Fruit fly (Drosophila melanogaster) whole organism, larva: ENCODE measurements around the gene Mical.

Experiments used
- noc ChIP-seq: fragments of 200-800 bp; sonication (Bioruptor generic); optimal IDR thresholded peaks from 3 replicates; lab custom pipeline; 2019; ENCODE audit warnings: missing biosample characterization, mild to moderate bottlenecking, missing genetic modification characterization, moderate library complexity

The Mical gene

DNA sequence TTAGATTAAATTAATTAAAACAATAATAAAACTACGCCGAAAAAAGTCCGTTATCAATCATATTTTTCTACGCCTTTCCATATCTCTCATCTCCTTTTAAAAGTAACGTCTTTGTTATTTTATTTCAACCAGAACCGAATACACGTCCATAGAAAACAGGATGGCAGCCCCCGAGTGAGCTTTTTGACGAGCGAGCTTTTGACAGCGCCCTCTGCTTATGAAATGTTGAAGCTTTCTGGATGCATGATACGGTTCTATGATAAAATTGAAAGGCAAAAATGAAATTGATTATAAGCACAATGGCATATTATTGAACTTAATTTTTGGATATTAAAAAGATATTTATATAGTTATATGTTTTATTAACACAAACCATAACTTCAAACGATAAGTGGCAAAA lies 34.0 kb upstream of the Mical start:
- TF ChIP-seq noc (tag; lab: Kevin White, UChicago), result no peak

DNA sequence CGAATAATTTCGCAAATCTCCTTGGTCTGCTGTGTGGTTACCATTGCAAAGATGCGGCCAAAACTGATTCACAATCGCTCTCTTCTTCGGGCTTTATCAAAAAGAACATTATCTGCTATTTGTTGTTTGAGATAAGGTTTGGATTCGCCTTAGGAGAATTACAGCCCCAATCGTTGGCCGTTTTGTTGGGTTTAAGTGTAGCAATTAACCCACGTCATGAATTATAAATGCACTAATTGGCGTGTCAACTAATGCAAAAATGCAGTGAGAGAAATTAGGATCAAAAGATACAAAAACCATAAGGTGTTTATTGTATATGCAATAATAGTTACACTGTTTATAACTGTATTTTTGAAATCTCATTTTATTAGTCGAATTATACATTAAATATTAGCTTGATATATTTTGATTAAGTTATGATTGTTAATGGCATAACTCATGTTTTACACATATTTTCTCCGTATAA lies 32.7 kb upstream of the Mical start, which contains the start of gene Alp13:
TSS of gene Alp13 (minus strand) at position 51 of the 466 bp plus-strand sequence.
- no peak for TF ChIP-seq noc (tag; lab: Kevin White, UChicago)

DNA sequence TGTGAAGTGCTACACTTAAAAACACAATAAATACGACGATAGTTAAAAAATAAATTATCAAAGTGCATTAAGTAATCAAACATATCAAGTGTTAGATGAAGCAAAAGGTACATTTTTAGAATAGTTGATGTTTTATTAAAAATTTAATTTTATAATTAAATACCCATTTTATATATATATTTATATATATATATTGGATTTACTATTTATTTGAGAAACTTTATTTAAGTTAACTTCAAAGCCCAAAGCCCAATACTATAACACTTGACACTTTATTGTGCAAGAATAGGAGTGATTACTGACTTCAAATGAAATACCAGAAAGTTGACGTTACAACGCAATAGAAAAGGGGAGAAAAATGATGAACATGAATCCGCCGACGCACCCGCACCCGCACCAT lies 28.1 kb upstream of the Mical start, which contains the start of gene nerfin-2:
TSS of gene nerfin-2 (plus strand) at position 301 of the 400 bp plus-strand sequence.
- TF ChIP-seq noc (tag; lab: Kevin White, UChicago), result no peak

DNA sequence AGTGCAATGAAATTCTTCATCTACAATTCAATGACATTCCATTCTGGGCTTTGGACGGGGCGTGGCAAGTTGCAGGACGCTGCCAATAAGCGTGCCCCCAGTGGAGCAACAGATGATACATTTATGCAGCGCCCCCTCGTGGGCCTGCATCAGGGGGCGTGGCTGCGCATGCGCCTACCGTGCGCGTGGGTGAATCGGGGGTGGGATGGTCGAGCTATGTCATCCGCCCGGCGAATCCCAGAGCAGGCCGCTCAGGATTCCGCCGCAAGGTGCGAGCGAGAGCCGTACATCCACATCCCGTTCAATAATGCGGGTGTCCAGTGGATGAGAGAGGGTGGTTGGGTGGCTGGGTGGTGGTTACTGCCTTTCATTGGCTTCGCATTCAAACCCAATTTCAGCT lies 27.5 kb upstream of the Mical start:
- no peak for TF ChIP-seq noc (tag; lab: Kevin White, UChicago)

DNA sequence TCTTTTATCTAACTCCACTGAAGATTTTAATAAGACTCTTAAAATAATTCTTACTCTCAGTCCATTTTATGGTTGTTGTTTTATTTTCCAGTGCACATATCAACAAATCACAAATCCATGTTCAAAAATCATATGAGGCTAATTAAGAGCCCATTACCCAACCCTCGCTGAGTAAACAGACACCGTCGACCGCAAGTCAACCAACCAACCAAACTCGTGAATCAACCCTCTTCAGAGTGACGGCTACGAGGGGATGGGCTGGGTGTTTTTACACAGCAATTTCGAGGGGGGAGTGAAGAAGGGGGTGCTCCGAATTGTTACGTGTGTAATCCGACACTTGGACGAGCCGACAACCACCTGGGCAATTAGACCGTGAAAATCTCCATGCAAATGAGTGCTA lies 26.1 kb upstream of the Mical start:
- no peak for TF ChIP-seq noc (tag; lab: Kevin White, UChicago)

DNA sequence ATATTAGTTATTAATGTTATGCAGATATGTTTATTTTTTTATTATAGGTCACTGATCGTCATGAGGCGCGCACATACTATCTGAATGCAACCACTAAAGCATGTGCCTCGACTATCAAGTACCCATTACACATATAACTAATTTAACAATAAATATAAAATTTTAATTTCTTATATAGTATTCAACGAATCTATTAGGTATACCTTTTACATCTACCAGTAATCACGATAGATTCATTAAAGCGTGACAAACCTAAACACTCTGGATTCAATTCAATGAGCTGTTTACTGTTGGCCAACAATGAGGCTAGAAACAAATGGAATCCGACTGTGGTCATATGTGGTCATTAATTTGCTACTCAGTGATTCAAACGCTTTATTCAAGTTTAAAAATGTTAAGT lies 24.9 kb upstream of the Mical start, which contains the start of gene CG33784:
TSS of gene CG33784 (plus strand) at position 301 of the 400 bp plus-strand sequence.
- TF ChIP-seq noc (tag; lab: Kevin White, UChicago), result no peak

DNA sequence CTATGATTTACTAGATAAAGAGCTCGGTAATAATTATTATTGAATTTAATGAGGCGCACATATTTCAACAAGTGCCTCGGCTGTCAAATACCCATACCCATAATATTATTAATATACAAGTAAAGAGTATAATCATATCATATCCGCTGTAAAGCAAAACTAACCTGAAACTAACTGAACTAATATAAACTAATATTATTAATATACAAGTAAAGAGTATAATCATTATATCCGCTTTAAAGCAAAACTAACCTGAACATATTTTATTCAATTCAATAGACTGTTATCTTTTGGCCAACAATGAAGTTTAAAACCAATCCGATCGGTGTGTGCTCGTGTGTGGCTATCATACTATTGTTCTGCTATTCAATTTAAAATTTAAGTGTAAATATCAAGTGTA lies 23.8 kb upstream of the Mical start, which contains the start of gene CG33783:
TSS of gene CG33783 (plus strand) at position 301 of the 400 bp plus-strand sequence.
- TF ChIP-seq noc (tag; lab: Kevin White, UChicago), result no peak

DNA sequence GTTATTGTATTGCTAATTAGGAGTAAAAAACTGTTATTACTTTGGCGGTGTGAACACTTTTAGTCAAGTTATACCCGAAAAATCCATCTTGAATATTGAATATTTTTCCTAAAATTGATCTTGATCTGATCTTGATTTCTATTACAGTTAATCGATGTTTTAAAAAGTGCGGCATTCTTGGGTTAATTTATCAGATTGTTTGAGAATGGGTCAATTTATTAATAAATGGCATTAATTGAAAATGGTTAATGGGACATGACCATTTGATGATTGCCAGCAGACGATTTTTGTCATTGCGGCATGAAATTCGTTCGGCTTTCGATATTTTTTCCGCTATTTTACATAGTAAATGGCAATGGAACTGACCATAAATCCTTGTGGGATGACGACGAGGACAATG lies 21.0 kb upstream of the Mical start, which contains the start of gene CG33631:
TSS of gene CG33631 (plus strand) at position 301 of the 400 bp plus-strand sequence.
- no peak for TF ChIP-seq noc (tag; lab: Kevin White, UChicago)

DNA sequence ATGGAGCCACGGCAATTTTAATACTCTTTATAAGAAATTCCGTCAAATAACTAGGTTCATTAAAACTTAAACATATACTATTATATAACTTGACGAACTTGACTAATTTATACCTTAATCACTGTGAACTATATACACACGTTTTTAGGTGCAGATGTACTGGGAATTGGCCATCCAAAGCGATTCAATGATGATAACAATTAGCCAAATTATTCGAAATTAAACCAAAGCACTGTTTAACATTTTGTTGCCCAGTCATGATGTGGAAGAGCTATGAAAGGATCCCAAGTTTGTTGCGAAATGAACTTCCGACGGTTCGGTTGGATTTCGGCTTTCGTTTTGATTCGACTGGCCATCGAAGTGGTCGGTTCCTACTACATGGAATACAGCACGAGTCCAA lies 19.6 kb upstream of the Mical start, which contains the start of gene CG33630:
TSS of gene CG33630 (plus strand) at position 301 of the 400 bp plus-strand sequence.
- TF ChIP-seq noc (tag; lab: Kevin White, UChicago), result no peak

DNA sequence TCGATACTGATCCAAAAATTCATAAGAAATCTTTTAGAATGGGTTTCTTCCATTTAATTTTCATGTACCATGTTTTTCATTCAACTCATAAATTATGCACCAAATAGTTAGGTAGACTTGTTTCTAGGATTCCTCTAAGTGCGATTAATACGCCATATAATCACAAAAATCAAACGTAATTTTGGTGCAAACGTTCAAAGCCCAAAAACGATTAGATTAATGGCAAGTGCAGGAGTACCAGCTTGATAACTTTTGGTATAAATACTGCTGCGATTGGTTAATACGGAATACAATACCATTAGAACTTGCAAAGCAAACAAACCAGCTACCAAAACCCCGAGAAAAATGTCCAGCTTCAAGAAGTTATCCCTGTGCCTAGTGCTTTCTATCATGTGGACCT lies 17.3 kb upstream of the Mical start, which contains the start of gene Npc2c:
TSS of gene Npc2c (plus strand) at position 301 of the 400 bp plus-strand sequence.
- TF ChIP-seq noc (tag; lab: Kevin White, UChicago), result no peak

DNA sequence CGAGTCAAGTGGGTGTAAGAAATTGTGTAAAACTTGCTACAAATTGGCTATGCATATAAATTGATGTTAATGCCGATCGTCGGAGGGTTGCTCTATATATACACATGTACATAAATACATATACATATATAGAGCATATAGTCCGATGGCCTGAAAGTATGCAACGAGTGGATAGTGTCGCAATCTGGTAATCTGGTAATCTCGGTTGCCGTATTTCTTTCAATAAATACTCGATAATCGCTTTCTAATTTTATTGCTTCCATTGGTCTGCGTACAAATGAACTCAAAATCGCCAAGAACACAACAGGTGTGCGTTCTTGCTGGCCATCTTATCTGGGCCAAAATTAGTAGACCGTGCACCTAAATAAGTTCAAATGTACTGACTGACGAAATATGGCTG lies 16.7 kb upstream of the Mical start:
- TF ChIP-seq noc (tag; lab: Kevin White, UChicago), result peak; percentile 61

DNA sequence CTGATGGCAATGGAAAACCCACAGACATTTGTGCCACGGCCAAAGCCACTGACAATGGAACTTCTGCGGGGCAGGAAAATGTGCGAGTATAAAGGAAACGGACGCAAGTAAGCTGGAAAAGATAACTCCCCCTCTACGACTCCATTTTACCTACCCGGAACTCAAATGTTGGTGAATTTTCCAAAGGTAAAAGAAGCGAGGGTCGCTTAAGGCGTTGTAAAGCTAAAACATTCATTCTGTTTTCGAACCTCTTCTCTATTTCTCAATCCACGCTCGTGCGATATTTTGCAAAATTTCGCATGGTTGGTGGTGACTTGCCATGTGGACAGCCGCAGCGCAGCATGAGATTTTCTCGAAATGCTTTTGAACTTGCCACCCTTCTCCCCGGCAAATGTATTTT lies 14.0 kb upstream of the Mical start:
- TF ChIP-seq noc (tag; lab: Kevin White, UChicago), result no peak

DNA sequence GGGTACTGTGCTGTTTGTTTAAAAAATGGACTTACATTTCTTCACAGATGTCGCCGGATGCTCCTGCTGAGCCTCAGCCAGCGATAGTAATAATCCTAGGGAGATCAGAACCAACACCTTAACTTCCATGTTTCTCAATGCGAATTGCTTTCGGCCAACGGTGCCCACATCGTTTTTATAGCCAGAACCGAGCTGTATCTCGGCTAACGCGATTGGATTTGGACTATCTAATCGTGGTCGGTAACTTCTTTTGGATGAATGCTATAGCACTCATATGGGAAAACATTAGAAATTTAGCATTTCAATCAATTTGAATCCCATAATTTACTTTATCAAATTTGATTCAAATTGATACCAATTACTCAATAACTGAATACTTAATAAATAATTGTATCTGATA lies 13.3 kb upstream of the Mical start, which contains the start of gene Npc2d:
TSS of gene Npc2d (minus strand) at position 133 of the 400 bp plus-strand sequence.
- no peak for TF ChIP-seq noc (tag; lab: Kevin White, UChicago)

DNA sequence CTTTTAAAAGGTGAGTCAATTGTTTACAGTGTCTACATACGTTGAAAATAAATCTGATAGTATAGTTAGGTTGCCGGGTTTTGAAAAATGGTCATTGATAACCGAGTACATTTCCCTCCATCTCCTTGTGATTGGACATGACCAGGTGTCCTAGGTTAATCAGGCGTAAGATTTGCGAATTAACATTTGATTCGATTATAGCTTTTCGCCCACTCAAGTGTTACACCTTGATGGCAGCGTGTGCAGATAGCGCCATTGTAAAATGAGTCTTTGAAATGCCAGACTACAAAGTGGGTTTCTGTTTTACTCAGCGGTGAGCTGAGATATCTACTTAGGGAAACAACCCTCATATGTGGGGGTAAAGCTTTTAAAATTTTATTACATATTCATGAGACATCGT lies 12.3 kb upstream of the Mical start:
- TF ChIP-seq noc (tag; lab: Kevin White, UChicago), result no peak

DNA sequence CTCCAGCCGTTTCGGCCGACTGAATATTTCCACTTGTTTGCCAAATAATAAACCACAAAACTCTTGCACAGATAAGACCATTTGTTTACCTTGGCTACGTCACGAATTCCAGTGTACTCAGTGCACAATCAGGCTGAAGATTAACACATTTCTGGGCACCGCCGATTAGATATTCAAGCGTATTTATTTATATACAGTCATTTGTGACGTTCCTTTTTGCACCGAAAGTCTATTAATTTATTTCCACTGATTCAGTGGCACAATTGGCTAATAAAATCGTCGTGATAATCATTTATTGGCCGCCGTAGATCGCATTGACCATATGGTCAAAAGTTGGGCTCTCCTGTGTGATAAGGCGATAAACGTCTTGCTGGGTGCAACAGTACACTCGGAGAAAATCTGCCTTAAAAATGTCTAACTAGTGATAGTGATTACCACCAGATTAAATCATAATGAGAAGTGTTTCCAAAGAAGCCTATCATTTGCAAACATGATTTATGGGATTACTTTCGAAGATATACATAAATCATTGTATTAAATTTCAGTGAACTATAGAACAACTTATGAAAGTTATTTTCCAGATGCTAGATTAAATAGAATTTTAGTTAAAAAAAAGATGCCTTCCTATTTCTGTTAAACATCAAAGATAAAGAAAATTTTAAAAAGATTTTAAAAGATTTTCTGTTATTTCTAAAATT lies 11.7 kb upstream of the Mical start:
- peak; percentile 88 for TF ChIP-seq noc (tag; lab: Kevin White, UChicago)

DNA sequence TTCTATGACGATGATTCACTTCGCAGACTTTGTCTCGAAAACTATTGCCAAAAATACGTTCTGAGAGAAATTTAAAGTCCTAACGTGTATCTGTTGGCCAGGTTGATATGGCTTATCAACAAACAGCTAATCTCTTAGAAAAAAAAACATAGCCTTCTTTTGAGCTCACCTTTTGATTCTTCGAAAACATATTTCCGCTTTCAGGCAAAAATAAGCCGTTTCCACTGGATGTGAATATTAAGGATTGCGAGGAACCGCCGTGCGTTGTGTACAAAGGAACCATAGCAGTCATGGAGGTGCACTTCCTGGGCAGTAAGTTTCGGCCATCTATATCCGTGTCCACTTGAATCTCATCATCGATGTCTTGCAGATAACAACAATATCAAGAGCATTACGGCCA lies 10.9 kb upstream of the Mical start:
- TF ChIP-seq noc (tag; lab: Kevin White, UChicago), result no peak
